Worm (Caenorhabditis elegans): ENCODE results near the gene srr-4.

- TF ChIP-seq lin-13 (tag; optimal IDR thresholded peaks at IDR 0.05), result no peak
- no peak for TF ChIP-seq unc-39 (tag; optimal IDR thresholded peaks at IDR 0.05)
- TF ChIP-seq ham-2 (GFP tag; optimal IDR thresholded peaks at IDR 0.05), result no peak
- no peak for TF ChIP-seq mep-1 (tag; optimal IDR thresholded peaks at IDR 0.05)
- no peak for TF ChIP-seq blmp-1 (tag; optimal IDR thresholded peaks at IDR 0.05)
- no peak for TF ChIP-seq nhr-12 (tag; optimal IDR thresholded peaks at IDR 0.05)
- TF ChIP-seq nhr-237 (tag; optimal IDR thresholded peaks at IDR 0.05), result no peak
- TF ChIP-seq mls-2 (tag; optimal IDR thresholded peaks at IDR 0.05), result no peak
- TF ChIP-seq unc-62 (GFP tag; optimal IDR thresholded peaks at IDR 0.05), result no peak
- TF ChIP-seq mab-5 (tag; optimal IDR thresholded peaks at IDR 0.05), result no peak
Measured at ce11 chrV:5001386-5001785, 17.6 kb upstream of the srr-4 start, which contains the start of gene srr-8.
